Worm (Caenorhabditis elegans): ENCODE measurements around the gene skr-4.
"Not testable (repeated sequence)": the region's sequence is repeated elsewhere in the genome, so short reads cannot be mapped to it uniquely, and the experiment has no call there.

skr-4 gene

ce11 chrV:19949721-19950120, 25.7 kb downstream of the skr-4 start, which contains the start of gene Y60A3A.8:
TSS of gene Y60A3A.8 (plus strand) at chrV:19949978.
- TF ChIP-seq M03D4.4 (tag; optimal IDR thresholded peaks at IDR 0.05); ces-1 (GFP tag; optimal IDR thresholded peaks at IDR 0.05); zip-8 (tag; optimal IDR thresholded peaks at IDR 0.05): not testable (repeated sequence)

ce11 chrV:19954491-19954890, 30.5 kb downstream of the skr-4 start:
- TF ChIP-seq blmp-1 (tag; optimal IDR thresholded peaks at IDR 0.05) (no peak), nhr-76 (tag; optimal IDR thresholded peaks at IDR 0.05) (no peak), mls-2 (tag; optimal IDR thresholded peaks at IDR 0.05) (no peak), snpc-4 (tag; optimal IDR thresholded peaks at IDR 0.05) (no peak), zip-8 (tag; optimal IDR thresholded peaks at IDR 0.05) (no peak), elt-3 (tag; optimal IDR thresholded peaks at IDR 0.05) (no peak), sptf-1 (tag; optimal IDR thresholded peaks at IDR 0.05) (no peak), pha-4 (tag; optimal IDR thresholded peaks at IDR 0.05) (no peak), sem-2 (GFP tag; optimal IDR thresholded peaks at IDR 0.05) (no peak), unc-39 (tag; optimal IDR thresholded peaks at IDR 0.05) (no peak)

- no peak for TF ChIP-seq pha-4 (tag; optimal IDR thresholded peaks at IDR 0.05)
- peak; percentile 0 for TF ChIP-seq ces-1 (GFP tag; optimal IDR thresholded peaks at IDR 0.05)
Measured at ce11 chrV:19955171-19955570, 31.1 kb downstream of the skr-4 start, which contains the start of gene abhd-3.1. TSS of gene abhd-3.1 (plus strand) at chrV:19955488.

- TF ChIP-seq drap-1 (GFP tag; optimal IDR thresholded peaks at IDR 0.05) (no peak), nhr-237 (tag; optimal IDR thresholded peaks at IDR 0.05) (no peak), M03D4.4 (tag; optimal IDR thresholded peaks at IDR 0.05) (no peak)
Measured at ce11 chrV:19958744-19959143, 34.7 kb downstream of the skr-4 start, which contains the start of gene srh-172. TSS of gene srh-172 (plus strand) at chrV:19959044.

- TF ChIP-seq ztf-11 (tag; optimal IDR thresholded peaks at IDR 0.05) (no peak), mls-2 (tag; optimal IDR thresholded peaks at IDR 0.05) (no peak), ces-1 (GFP tag; optimal IDR thresholded peaks at IDR 0.05) (peak; percentile 44)
Measured at ce11 chrV:19961971-19962370, 37.9 kb downstream of the skr-4 start.

- TF ChIP-seq snpc-4 (tag; optimal IDR thresholded peaks at IDR 0.05) (no peak), ceh-83 (GFP tag; optimal IDR thresholded peaks at IDR 0.05) (peak; percentile 19), drap-1 (GFP tag; optimal IDR thresholded peaks at IDR 0.05) (peak; percentile 20)
Measured at ce11 chrV:19965626-19966025, 41.6 kb downstream of the skr-4 start, which contains the start of gene srh-171. TSS of gene srh-171 (plus strand) at chrV:19965700.

ce11 chrV:19972984-19973383, 49.0 kb downstream of the skr-4 start, which contains the start of gene srh-173:
TSS of gene srh-173 (plus strand) at chrV:19973284.
- TF ChIP-seq mab-5 (tag; optimal IDR thresholded peaks at IDR 0.05), result no peak
- TF ChIP-seq flh-1 (GFP tag; optimal IDR thresholded peaks at IDR 0.05), result no peak
- no peak for TF ChIP-seq nhr-12 (tag; optimal IDR thresholded peaks at IDR 0.05)
